Worm (Caenorhabditis elegans) whole organism, L4 larva: ENCODE measurements around the gene F09E5.7.
A peak's percentile ranks its signal among the peaks of the same experiment; 100 is the strongest.

Source experiments
- D1046.2 ChIP-seq: fragments of 200-800 bp; sonication (Bioruptor generic); IDR thresholded peaks from 2 replicates; pipeline ENCODE4 v1.3.6; 2022; ENCODE audit warnings: missing genetic modification characterization, missing compliant biosample characterization
- F10B5.3 ChIP-seq: sonication (generic microtip); optimal IDR thresholded peaks from 2 replicates; lab custom pipeline; 2016; ENCODE audit warnings: mild to moderate bottlenecking, missing genetic modification characterization, missing compliant biosample characterization
- F26F4.8 ChIP-seq: fragments of 200-800 bp; sonication (Bioruptor generic); conservative IDR thresholded peaks from 2 replicates; pipeline ENCODE4 v1.3.6; 2022; ENCODE audit warnings: missing genetic modification characterization, missing compliant biosample characterization
- F37D6.2 ChIP-seq: sonication (generic microtip); optimal IDR thresholded peaks from 2 replicates; lab custom pipeline; 2016; ENCODE audit warnings: mild to moderate bottlenecking, missing genetic modification characterization, missing compliant biosample characterization
- R02D3.7 ChIP-seq: fragments of 150-350 bp; sonication (generic microtip); optimal IDR thresholded peaks from 3 replicates; lab custom pipeline; 2014; ENCODE audit warnings: missing biosample characterization, missing genetic modification characterization
- T20F7.1 ChIP-seq: fragments of 200-800 bp; sonication (Bioruptor generic); optimal IDR thresholded peaks from 2 replicates; lab custom pipeline; 2018; ENCODE audit warnings: mild to moderate bottlenecking, missing genetic modification characterization, missing compliant biosample characterization
- T26A8.4 ChIP-seq: fragments of 200-800 bp; sonication (Bioruptor generic); IDR thresholded peaks from 2 replicates; pipeline ENCODE4 v1.3.6; 2022; ENCODE audit warnings: missing genetic modification characterization, missing compliant biosample characterization
- Y105C5A.15 ChIP-seq: fragments of 200-800 bp; sonication (Bioruptor generic); IDR thresholded peaks from 2 replicates; pipeline ENCODE4 v1.3.6; 2022; ENCODE audit warnings: missing genetic modification characterization, missing compliant biosample characterization
- Y5F2A.4 ChIP-seq: fragments of 200-800 bp; sonication (Bioruptor generic); optimal IDR thresholded peaks from 2 replicates; lab custom pipeline; 2018; ENCODE audit warnings: mild to moderate bottlenecking, missing genetic modification characterization, missing compliant biosample characterization
- Y75B8A.6 ChIP-seq: fragments of 200-800 bp; sonication (Bioruptor generic); IDR thresholded peaks from 2 replicates; pipeline ENCODE4 v1.3.6; 2022; ENCODE audit warnings: missing genetic modification reagents, missing genetic modification characterization, missing compliant biosample characterization
- ZK337.2 ChIP-seq: fragments of 200-800 bp; sonication (Bioruptor generic); IDR thresholded peaks from 2 replicates; pipeline ENCODE4 v1.3.6; 2022; ENCODE audit warnings: missing genetic modification reagents, missing genetic modification characterization, missing compliant biosample characterization
- aha-1 ChIP-seq: fragments of 150-350 bp; peaks from one replicate; lab custom pipeline; 2014; ENCODE audit warnings: missing biosample characterization, missing genetic modification characterization
- aly-2 ChIP-seq: sonication (generic microtip); optimal IDR thresholded peaks from 2 replicates; lab custom pipeline; 2018; ENCODE audit warnings: missing biosample characterization, missing genetic modification characterization
- ama-1 ChIP-seq: fragments of 150-350 bp; optimal IDR thresholded peaks from 2 replicates; lab custom pipeline; 2014; ENCODE audit warnings: inconsistent platforms, mixed read lengths
- arid-1 ChIP-seq: fragments of 200-800 bp; sonication (Bioruptor generic); conservative IDR thresholded peaks from 2 replicates; pipeline ENCODE4 v1.3.6; 2022; ENCODE audit warnings: missing genetic modification reagents, missing genetic modification characterization, missing compliant biosample characterization
- attf-4 ChIP-seq: sonication (generic microtip); optimal IDR thresholded peaks from 3 replicates; lab custom pipeline; 2017; ENCODE audit warnings: missing biosample characterization, missing genetic modification characterization
- ceh-28 ChIP-seq: fragments of 150-350 bp; optimal IDR thresholded peaks from 2 replicates; lab custom pipeline; 2014; ENCODE audit warnings: missing biosample characterization, missing genetic modification reagents, missing genetic modification characterization
- ceh-32 ChIP-seq: sonication (generic microtip); optimal IDR thresholded peaks from 2 replicates; lab custom pipeline; 2016; ENCODE audit warnings: mild to moderate bottlenecking, missing genetic modification characterization, missing compliant biosample characterization; ENCODE audit not compliant: poor library complexity
- ces-1 ChIP-seq: fragments of 150-350 bp; sonication (generic microtip); optimal IDR thresholded peaks from 4 replicates; lab custom pipeline; 2014; ENCODE audit warnings: missing biosample characterization, missing genetic modification reagents, missing genetic modification characterization
- cey-2 ChIP-seq: sonication (generic microtip); optimal IDR thresholded peaks from 3 replicates; lab custom pipeline; 2017; ENCODE audit warnings: missing genetic modification characterization, mild to moderate bottlenecking, missing compliant biosample characterization, antibody characterized with exemption, borderline replicate concordance; ENCODE audit not compliant: insufficient read depth
- dmd-6 ChIP-seq: fragments of 200-800 bp; sonication (Bioruptor generic); IDR thresholded peaks from 2 replicates; pipeline ENCODE4 v1.3.6; 2022; ENCODE audit warnings: missing genetic modification reagents, missing genetic modification characterization, missing compliant biosample characterization
- dpl-1 ChIP-seq: fragments of 150-350 bp; optimal IDR thresholded peaks from 2 replicates; lab custom pipeline; 2014; ENCODE audit warnings: missing biosample characterization, missing genetic modification reagents, missing genetic modification characterization
- duxl-1 ChIP-seq: sonication (generic microtip); optimal IDR thresholded peaks from 2 replicates; lab custom pipeline; 2016; ENCODE audit warnings: mild to moderate bottlenecking, missing genetic modification characterization, moderate library complexity, missing compliant biosample characterization; ENCODE audit not compliant: poor library complexity
- dve-1 ChIP-seq: sonication (generic microtip); optimal IDR thresholded peaks from 2 replicates; lab custom pipeline; 2017; ENCODE audit warnings: antibody characterized with exemption, mild to moderate bottlenecking, missing genetic modification characterization, missing compliant biosample characterization; ENCODE audit not compliant: insufficient read depth
- egl-27 ChIP-seq: sonication (generic microtip); optimal IDR thresholded peaks from 3 replicates; lab custom pipeline; 2017; ENCODE audit warnings: missing biosample characterization, missing genetic modification reagents, missing genetic modification characterization
- egl-43 ChIP-seq: fragments of 200-800 bp; sonication (Bioruptor generic); IDR thresholded peaks from 2 replicates; pipeline ENCODE4 v1.3.6; 2022; ENCODE audit warnings: missing genetic modification reagents, missing genetic modification characterization, missing compliant biosample characterization
- jun-1 ChIP-seq: fragments of 150-350 bp; optimal IDR thresholded peaks from 2 replicates; lab custom pipeline; 2014; ENCODE audit warnings: missing biosample characterization, missing genetic modification reagents, missing genetic modification characterization
- lin-1 ChIP-seq: fragments of 200-800 bp; sonication (Bioruptor generic); IDR thresholded peaks from 2 replicates; pipeline ENCODE4 v1.3.6; 2022; ENCODE audit warnings: missing genetic modification reagents, missing genetic modification characterization, missing compliant biosample characterization
- lin-15B ChIP-seq: fragments of 150-350 bp; sonication (generic microtip); optimal IDR thresholded peaks from 3 replicates; lab custom pipeline; 2014; ENCODE audit warnings: missing biosample characterization, missing genetic modification characterization
- lin-29 ChIP-seq: fragments of 200-800 bp; sonication (Bioruptor generic); IDR thresholded peaks from 2 replicates; pipeline ENCODE4 v1.3.6; 2022; ENCODE audit warnings: missing genetic modification reagents, missing genetic modification characterization, missing compliant biosample characterization
- lin-38 ChIP-seq: fragments of 200-800 bp; sonication (Bioruptor generic); IDR thresholded peaks from 2 replicates; pipeline ENCODE4 v1.3.6; 2022; ENCODE audit warnings: missing genetic modification reagents, missing genetic modification characterization, missing compliant biosample characterization
- lir-3 ChIP-seq: sonication (generic microtip); optimal IDR thresholded peaks from 2 replicates; lab custom pipeline; 2016; ENCODE audit warnings: mild to moderate bottlenecking, missing genetic modification characterization, missing compliant biosample characterization
- madf-9 ChIP-seq: fragments of 200-800 bp; sonication (Bioruptor generic); conservative IDR thresholded peaks from 2 replicates; pipeline ENCODE4 v1.3.6; 2022; ENCODE audit warnings: missing genetic modification reagents, missing genetic modification characterization, missing compliant biosample characterization
- mep-1 ChIP-seq: fragments of 150-350 bp; sonication (generic microtip); optimal IDR thresholded peaks from 3 replicates; lab custom pipeline; 2014; ENCODE audit warnings: missing biosample characterization, missing genetic modification characterization
- nhr-10 ChIP-seq: fragments of 150-350 bp; optimal IDR thresholded peaks from 2 replicates; lab custom pipeline; 2014; ENCODE audit warnings: missing biosample characterization, missing genetic modification characterization
- nhr-11 ChIP-seq: fragments of 150-350 bp; optimal IDR thresholded peaks from 2 replicates; lab custom pipeline; 2014; ENCODE audit warnings: missing biosample characterization, missing genetic modification characterization
- nhr-237 ChIP-seq: sonication (generic microtip); optimal IDR thresholded peaks from 2 replicates; lab custom pipeline; 2017; ENCODE audit warnings: missing biosample characterization, missing genetic modification characterization
- nhr-42 ChIP-seq: fragments of 200-800 bp; sonication (Bioruptor generic); IDR thresholded peaks from 2 replicates; pipeline ENCODE4 v1.3.6; 2022; ENCODE audit warnings: missing genetic modification characterization, missing compliant biosample characterization
- nhr-48 ChIP-seq: sonication (generic microtip); optimal IDR thresholded peaks from 2 replicates; lab custom pipeline; 2016; ENCODE audit warnings: mild to moderate bottlenecking, missing genetic modification characterization, missing compliant biosample characterization
- nhr-76 ChIP-seq: fragments of 150-350 bp; optimal IDR thresholded peaks from 2 replicates; lab custom pipeline; 2014; ENCODE audit warnings: missing biosample characterization, missing genetic modification characterization
- pqm-1 ChIP-seq: sonication (generic microtip); optimal IDR thresholded peaks from 2 replicates; lab custom pipeline; 2017; ENCODE audit warnings: missing biosample characterization, missing genetic modification characterization
- rbr-2 ChIP-seq: sonication (generic microtip); optimal IDR thresholded peaks from 2 replicates; lab custom pipeline; 2016; ENCODE audit warnings: missing genotype, missing genetic modification characterization, missing compliant biosample characterization
- saeg-2 ChIP-seq: fragments of 200-800 bp; sonication (Bioruptor generic); IDR thresholded peaks from 2 replicates; pipeline ENCODE4 v1.3.6; 2022; ENCODE audit warnings: missing genetic modification reagents, missing genetic modification characterization, missing compliant biosample characterization
- spr-3 ChIP-seq: fragments of 200-800 bp; sonication (Bioruptor generic); optimal IDR thresholded peaks from 2 replicates; lab custom pipeline; 2018; ENCODE audit warnings: mild to moderate bottlenecking, missing genetic modification characterization, missing compliant biosample characterization
- tra-1 ChIP-seq: fragments of 200-800 bp; sonication (Bioruptor generic); IDR thresholded peaks from 2 replicates; pipeline ENCODE4 v1.3.6; 2022; ENCODE audit warnings: missing genetic modification reagents, missing genetic modification characterization, missing compliant biosample characterization
- unc-130 ChIP-seq: sonication (generic microtip); optimal IDR thresholded peaks from 2 replicates; lab custom pipeline; 2016; ENCODE audit warnings: missing genetic modification reagents, missing genetic modification characterization, missing compliant biosample characterization
- unc-39 ChIP-seq: sonication (generic microtip); optimal IDR thresholded peaks from 2 replicates; lab custom pipeline; 2017; ENCODE audit warnings: missing biosample characterization, missing genetic modification characterization
- vab-7 ChIP-seq: fragments of 200-800 bp; sonication (Bioruptor generic); IDR thresholded peaks from 2 replicates; pipeline ENCODE4 v1.3.6; 2022; ENCODE audit warnings: missing genetic modification reagents, missing genetic modification characterization, missing compliant biosample characterization
- zag-1 ChIP-seq: fragments of 150-350 bp; optimal IDR thresholded peaks from 2 replicates; lab custom pipeline; 2014; ENCODE audit warnings: missing biosample characterization, missing genetic modification characterization
- zfp-2 ChIP-seq: sonication (generic microtip); optimal IDR thresholded peaks from 2 replicates; lab custom pipeline; 2016; ENCODE audit warnings: mild to moderate bottlenecking, missing genetic modification characterization, missing compliant biosample characterization
- zip-11 ChIP-seq: fragments of 200-800 bp; sonication (Bioruptor generic); IDR thresholded peaks from 2 replicates; pipeline ENCODE4 v1.3.6; 2022; ENCODE audit warnings: missing genetic modification characterization, missing compliant biosample characterization
- zip-2 ChIP-seq: fragments of 150-350 bp; optimal IDR thresholded peaks from 2 replicates; lab custom pipeline; 2014; ENCODE audit warnings: missing biosample characterization, missing genetic modification characterization
- ztf-11 ChIP-seq: fragments of 150-350 bp; optimal IDR thresholded peaks from 2 replicates; lab custom pipeline; 2014; ENCODE audit warnings: missing biosample characterization, missing genetic modification characterization

F09E5.7 gene

ce11 chrII:5333729-5334255 is 18.1 kb upstream of the F09E5.7 start (continued):
- TF ChIP-seq lin-15B (no peak), jun-1 (no peak), lin-29 (GFP tag; lab: Robert Waterston, UW) (no peak), zag-1 (tag; lab: Kevin White, UChicago) (no peak), ama-1 (lab: Kevin White, UChicago) (no peak), lin-38 (GFP tag; lab: Robert Waterston, UW) (no peak; the same call in 1 of the 2 replicates), zip-11 (GFP tag; lab: Robert Waterston, UW) (no peak), R02D3.7 (no peak), egl-27 (tag; lab: Kevin White, UChicago) (no peak), lir-3 (tag; lab: Kevin White, UChicago) (no peak), F26F4.8 (GFP tag; lab: Robert Waterston, UW) (no peak), cey-2 (peak; percentile 6), mep-1 (tag; lab: Kevin White, UChicago) (no peak), F10B5.3 (no peak), pqm-1 (tag; lab: Kevin White, UChicago) (peak; percentile 30), zfp-2 (tag; lab: Kevin White, UChicago) (no peak), ceh-32 (tag; lab: Kevin White, UChicago) (no peak), duxl-1 (tag; lab: Kevin White, UChicago) (no peak), ceh-28 (tag; lab: Kevin White, UChicago) (no peak), F37D6.2 (tag; lab: Kevin White, UChicago) (no peak), ztf-11 (tag; lab: Kevin White, UChicago) (no peak), spr-3 (GFP tag; lab: Kevin White, UChicago) (no peak), T20F7.1 (peak; percentile 27), Y75B8A.6 (GFP tag; lab: Robert Waterston, UW) (no peak), nhr-10 (tag; lab: Kevin White, UChicago) (no peak), unc-39 (no peak), dmd-6 (no peak), madf-9 (no peak), saeg-2 (GFP tag; lab: Robert Waterston, UW) (no peak), D1046.2 (GFP tag; lab: Robert Waterston, UW) (no peak), nhr-11 (no peak), nhr-76 (tag; lab: Kevin White, UChicago) (no peak), T26A8.4 (GFP tag; lab: Robert Waterston, UW) (no peak; the same call in 1 of the 2 replicates), arid-1 (GFP tag; lab: Robert Waterston, UW) (no peak), nhr-237 (tag; lab: Kevin White, UChicago) (no peak), tra-1 (GFP tag; lab: Robert Waterston, UW) (no peak), Y105C5A.15 (no peak), ZK337.2 (GFP tag; lab: Robert Waterston, UW) (no peak), egl-43 (GFP tag; lab: Robert Waterston, UW) (no peak), zip-2 (no peak), dve-1 (tag; lab: Kevin White, UChicago) (peak; percentile 32), aha-1 (tag; lab: Kevin White, UChicago) (peak; percentile 44), nhr-48 (tag; lab: Kevin White, UChicago) (no peak), nhr-42 (GFP tag; lab: Robert Waterston, UW) (no peak), dpl-1 (GFP tag; lab: Kevin White, UChicago) (no peak), vab-7 (no peak), Y5F2A.4 (no peak), aly-2 (no peak), ces-1 (GFP tag; lab: Kevin White, UChicago) (no peak), attf-4 (tag; lab: Kevin White, UChicago) (no peak), unc-130 (GFP tag; lab: Kevin White, UChicago) (no peak), rbr-2 (tag; lab: Kevin White, UChicago) (peak; percentile 31), lin-1 (GFP tag; lab: Robert Waterston, UW) (no peak)
